Fruit fly (Drosophila melanogaster) whole organism: Measurements from ENCODE around the gene AP-1sigma.

Experiments used
- CG8478 ChIP-seq: fragments of >200 bp; optimal IDR thresholded peaks from 2 replicates; lab custom pipeline; 2018; ENCODE audit warnings: inconsistent platforms
- Dll ChIP-seq: fragments of >200 bp; optimal IDR thresholded peaks from 2 replicates; lab custom pipeline; 2017
- pan ChIP-seq: fragments of >200 bp; optimal IDR thresholded peaks from 2 replicates; lab custom pipeline; 2017
- psq ChIP-seq: fragments of >200 bp; optimal IDR thresholded peaks from 2 replicates; lab custom pipeline; 2017
- usp ChIP-seq: fragments of >200 bp; optimal IDR thresholded peaks from 2 replicates; lab custom pipeline; 2017; ENCODE audit warnings: missing biosample characterization, missing genetic modification characterization, mixed read lengths

DNA sequence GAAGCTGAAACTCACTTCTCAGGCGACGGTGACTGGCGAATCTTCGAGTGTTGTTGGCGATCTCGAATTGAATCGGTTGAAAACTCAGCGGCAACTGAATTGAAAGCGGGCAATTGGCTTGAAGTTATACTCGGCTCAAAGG, 10.3 kb upstream of the AP-1sigma start, which contains the start of gene CG12268:
- TF ChIP-seq usp (GFP tag; lab: Kevin White, UChicago), result no peak
- no peak for TF ChIP-seq Dll (lab: Kevin White, UChicago)
- no peak for TF ChIP-seq CG8478 (lab: Kevin White, UChicago)
- TF ChIP-seq pan (lab: Kevin White, UChicago), result no peak
- no peak for TF ChIP-seq psq
